Worm (Caenorhabditis elegans) whole organism, young adult: ENCODE measurements around the gene C14C11.7.

Source experiments
- B0336.3 ChIP-seq: fragments of 200-800 bp; sonication (Bioruptor generic); IDR thresholded peaks from 2 replicates; pipeline ENCODE4 v1.3.6; 2022; ENCODE audit warnings: missing genetic modification characterization, missing compliant biosample characterization
- F23B12.7 ChIP-seq: sonication (generic microtip); optimal IDR thresholded peaks from 2 replicates; lab custom pipeline; 2017; ENCODE audit warnings: missing genetic modification characterization, mild to moderate bottlenecking, missing compliant biosample characterization, antibody characterized with exemption, moderate library complexity; ENCODE audit not compliant: insufficient read depth
- F33H1.4 ChIP-seq: fragments of 200-800 bp; sonication (Bioruptor generic); IDR thresholded peaks from 2 replicates; pipeline ENCODE4 v1.3.6; 2022; ENCODE audit warnings: missing genetic modification reagents, missing genetic modification characterization, missing compliant biosample characterization
- F49E8.2 ChIP-seq: sonication (generic microtip); optimal IDR thresholded peaks from 3 replicates; lab custom pipeline; 2017; ENCODE audit warnings: missing genetic modification characterization, mild to moderate bottlenecking, missing compliant biosample characterization, antibody characterized with exemption, moderate library complexity; ENCODE audit not compliant: insufficient read depth
- F52B5.7 ChIP-seq: sonication (generic microtip); optimal IDR thresholded peaks from 2 replicates; lab custom pipeline; 2016; ENCODE audit warnings: mild to moderate bottlenecking, missing genetic modification characterization, missing compliant biosample characterization
- F57A8.1 ChIP-seq: fragments of 200-800 bp; sonication (Bioruptor generic); optimal IDR thresholded peaks from 2 replicates; lab custom pipeline; 2018; ENCODE audit warnings: mild to moderate bottlenecking, missing genetic modification characterization, moderate library complexity, missing compliant biosample characterization
- K12H6.12 ChIP-seq: fragments of 200-800 bp; sonication (Bioruptor generic); optimal IDR thresholded peaks from 2 replicates; lab custom pipeline; 2018; ENCODE audit warnings: mild to moderate bottlenecking, missing genetic modification characterization, missing compliant biosample characterization
- T07F8.4 ChIP-seq: sonication (generic microtip); optimal IDR thresholded peaks from 2 replicates; lab custom pipeline; 2016; ENCODE audit warnings: mild to moderate bottlenecking, missing genetic modification characterization, moderate library complexity, missing compliant biosample characterization
- Y53F4B.3 ChIP-seq: fragments of 200-800 bp; sonication (Bioruptor generic); IDR thresholded peaks from 2 replicates; pipeline ENCODE4 v1.3.6; 2022; ENCODE audit warnings: missing genetic modification reagents, missing genetic modification characterization, missing compliant biosample characterization
- Y53G8AR.9 ChIP-seq: fragments of 200-800 bp; sonication (Bioruptor generic); conservative IDR thresholded peaks from 2 replicates; pipeline ENCODE4 v1.3.6; 2022; ENCODE audit warnings: missing genetic modification reagents, missing genetic modification characterization, missing compliant biosample characterization
- Y95B8A.8 ChIP-seq: fragments of 200-800 bp; sonication (Bioruptor generic); IDR thresholded peaks from 2 replicates; pipeline ENCODE4 v1.3.6; 2022; ENCODE audit warnings: missing genetic modification reagents, missing genetic modification characterization, missing compliant biosample characterization
- ama-1 ChIP-seq, 3 experiments: fragments of 150-350 bp in 1 of 3; sonication (generic microtip) in 2 of 3; optimal IDR thresholded peaks; 2 replicates each; lab custom pipeline; 2014 to 2018; ENCODE audit warnings: missing biosample characterization in 2 of 3, missing genetic modification characterization in 2 of 3, missing genetic modification reagents in 2 of 3
- athp-1 ChIP-seq: sonication (generic microtip); optimal IDR thresholded peaks from 2 replicates; lab custom pipeline; 2017; ENCODE audit warnings: mild to moderate bottlenecking, missing genetic modification characterization, missing compliant biosample characterization
- attf-5 ChIP-seq: fragments of 200-800 bp; sonication (Bioruptor generic); optimal IDR thresholded peaks from 2 replicates; lab custom pipeline; 2018; ENCODE audit warnings: mild to moderate bottlenecking, missing genetic modification characterization, missing compliant biosample characterization
- cebp-2 ChIP-seq: fragments of 200-800 bp; sonication (Bioruptor generic); IDR thresholded peaks from 2 replicates; pipeline ENCODE4 v1.3.6; 2022; ENCODE audit warnings: missing genetic modification characterization, missing compliant biosample characterization
- ceh-100 ChIP-seq: fragments of 200-800 bp; sonication (Bioruptor generic); IDR thresholded peaks from 2 replicates; pipeline ENCODE4 v1.3.6; 2022; ENCODE audit warnings: missing genetic modification reagents, missing genetic modification characterization, missing compliant biosample characterization
- ceh-91 ChIP-seq: fragments of 200-800 bp; sonication (Bioruptor generic); IDR thresholded peaks from 2 replicates; pipeline ENCODE4 v1.3.6; 2022; ENCODE audit warnings: missing genetic modification reagents, missing genetic modification characterization, missing compliant biosample characterization
- die-1 ChIP-seq: sonication (generic microtip); optimal IDR thresholded peaks from 2 replicates; lab custom pipeline; 2016; ENCODE audit warnings: missing genotype, mild to moderate bottlenecking, missing genetic modification characterization, missing compliant biosample characterization
- dox-1 ChIP-seq: fragments of 200-800 bp; sonication (Bioruptor generic); IDR thresholded peaks from 2 replicates; pipeline ENCODE4 v1.3.6; 2022; ENCODE audit warnings: missing genetic modification reagents, missing genetic modification characterization, missing compliant biosample characterization
- dpff-1 ChIP-seq: sonication (generic microtip); optimal IDR thresholded peaks from 2 replicates; lab custom pipeline; 2017; ENCODE audit warnings: mild to moderate bottlenecking, missing genetic modification characterization, missing compliant biosample characterization
- egl-18 ChIP-seq: fragments of 200-800 bp; sonication (Bioruptor generic); IDR thresholded peaks from 2 replicates; pipeline ENCODE4 v1.3.6; 2022; ENCODE audit warnings: missing genetic modification reagents, missing genetic modification characterization, missing compliant biosample characterization
- egrh-3 ChIP-seq: fragments of 200-800 bp; sonication (Bioruptor generic); IDR thresholded peaks from 2 replicates; pipeline ENCODE4 v1.3.6; 2022; ENCODE audit warnings: missing genetic modification reagents, missing genetic modification characterization, missing compliant biosample characterization
- gei-17 ChIP-seq: fragments of 200-800 bp; sonication (Bioruptor generic); optimal IDR thresholded peaks from 2 replicates; lab custom pipeline; 2018; ENCODE audit warnings: mild to moderate bottlenecking, missing genetic modification characterization, missing compliant biosample characterization
- hlh-26 ChIP-seq: fragments of 200-800 bp; sonication (Bioruptor generic); conservative IDR thresholded peaks from 2 replicates; pipeline ENCODE4 v1.3.6; 2022; ENCODE audit warnings: missing genetic modification reagents, missing genetic modification characterization, missing compliant biosample characterization
- hmg-1.2 ChIP-seq: fragments of 200-800 bp; sonication (Bioruptor generic); IDR thresholded peaks from 2 replicates; pipeline ENCODE4 v1.3.6; 2022; ENCODE audit warnings: missing genetic modification reagents, missing genetic modification characterization, missing compliant biosample characterization
- hmg-20 ChIP-seq: fragments of 200-800 bp; sonication (Bioruptor generic); IDR thresholded peaks from 2 replicates; pipeline ENCODE4 v1.3.6; 2022; ENCODE audit warnings: missing genetic modification reagents, missing genetic modification characterization, missing compliant biosample characterization
- hrde-1 ChIP-seq: sonication (generic microtip); optimal IDR thresholded peaks from 2 replicates; lab custom pipeline; 2016; ENCODE audit warnings: missing genetic modification characterization, mild to moderate bottlenecking, missing compliant biosample characterization, moderate library complexity, missing genotype, missing genetic modification reagents, borderline replicate concordance
- hsf-1 ChIP-seq: fragments of 200-800 bp; sonication (Bioruptor generic); IDR thresholded peaks from 2 replicates; pipeline ENCODE4 v1.3.6; 2022; ENCODE audit warnings: missing genetic modification reagents, missing genetic modification characterization, missing compliant biosample characterization
- lsl-1 ChIP-seq: fragments of 200-800 bp; sonication (Bioruptor generic); optimal IDR thresholded peaks from 2 replicates; lab custom pipeline; 2018; ENCODE audit warnings: mild to moderate bottlenecking, missing genetic modification characterization, moderate library complexity, missing compliant biosample characterization
- lsy-27 ChIP-seq: sonication (generic microtip); optimal IDR thresholded peaks from 2 replicates; lab custom pipeline; 2017; ENCODE audit warnings: missing genetic modification characterization, mild to moderate bottlenecking, missing compliant biosample characterization, antibody characterized with exemption, missing genotype, borderline replicate concordance; ENCODE audit not compliant: insufficient read depth
- madf-10 ChIP-seq: sonication (generic microtip); optimal IDR thresholded peaks from 2 replicates; lab custom pipeline; 2016; ENCODE audit warnings: mild to moderate bottlenecking, missing genetic modification characterization, missing compliant biosample characterization
- mcd-1 ChIP-seq: fragments of 200-800 bp; sonication (Bioruptor generic); IDR thresholded peaks from 2 replicates; pipeline ENCODE4 v1.3.6; 2022; ENCODE audit warnings: missing genetic modification reagents, missing genetic modification characterization, missing compliant biosample characterization
- mes-4 ChIP-seq: sonication (generic microtip); optimal IDR thresholded peaks from 2 replicates; lab custom pipeline; 2016; ENCODE audit warnings: missing genotype, missing genetic modification characterization, missing compliant biosample characterization
- nfyb-1 ChIP-seq: fragments of 200-800 bp; sonication (Bioruptor generic); IDR thresholded peaks from 2 replicates; pipeline ENCODE4 v1.3.6; 2022; ENCODE audit warnings: missing genetic modification reagents, missing genetic modification characterization, missing compliant biosample characterization
- nhr-179 ChIP-seq: sonication (generic microtip); optimal IDR thresholded peaks from 2 replicates; lab custom pipeline; 2016; ENCODE audit warnings: mild to moderate bottlenecking, missing genetic modification characterization, missing compliant biosample characterization
- pbrm-1 ChIP-seq: fragments of 200-800 bp; sonication (Bioruptor generic); IDR thresholded peaks from 2 replicates; pipeline ENCODE4 v1.3.6; 2022; ENCODE audit warnings: missing genetic modification reagents, missing genetic modification characterization, missing compliant biosample characterization
- pha-4 ChIP-seq: fragments of 150-350 bp; sonication (generic microtip); optimal IDR thresholded peaks from 2 replicates; lab custom pipeline; 2014; ENCODE audit warnings: missing biosample characterization, missing genetic modification reagents, missing genetic modification characterization
- snpc-1.1 ChIP-seq: sonication (generic microtip); optimal IDR thresholded peaks from 2 replicates; lab custom pipeline; 2017; ENCODE audit warnings: missing genetic modification characterization, mild to moderate bottlenecking, missing compliant biosample characterization, antibody characterized with exemption, moderate library complexity, missing genotype, missing genetic modification reagents; ENCODE audit not compliant: insufficient read depth
- snpc-1.3 ChIP-seq: sonication (generic microtip); optimal IDR thresholded peaks from 2 replicates; lab custom pipeline; 2017; ENCODE audit warnings: missing genetic modification characterization, mild to moderate bottlenecking, missing compliant biosample characterization, antibody characterized with exemption, moderate library complexity, missing genotype, missing genetic modification reagents; ENCODE audit not compliant: insufficient read depth
- snpc-4 ChIP-seq, 5 experiments: fragments of 150-350 bp in 1 of 5; sonication (generic microtip) in 4 of 5; optimal IDR thresholded peaks; 2 replicates each; lab custom pipeline; 2014 to 2018; ENCODE audit warnings: missing genetic modification characterization in 5 of 5, missing biosample characterization in 3 of 5, antibody characterized with exemption in 2 of 5, mild to moderate bottlenecking in 2 of 5, missing compliant biosample characterization in 2 of 5, missing genotype in 2 of 5, moderate library complexity in 2 of 5, missing genetic modification reagents in 1 of 5
- tbx-9 ChIP-seq: sonication (generic microtip); optimal IDR thresholded peaks from 2 replicates; lab custom pipeline; 2016; ENCODE audit warnings: borderline replicate concordance, missing genetic modification characterization, inconsistent platforms, missing compliant biosample characterization
- unc-62 ChIP-seq: fragments of 150-350 bp; optimal IDR thresholded peaks from 2 replicates; lab custom pipeline; 2014; ENCODE audit warnings: missing biosample characterization, missing genetic modification reagents, missing genetic modification characterization
- ztf-18 ChIP-seq: sonication (generic microtip); optimal IDR thresholded peaks from 2 replicates; lab custom pipeline; 2016; ENCODE audit warnings: missing genotype, mild to moderate bottlenecking, missing genetic modification characterization, missing compliant biosample characterization
- ztf-25 ChIP-seq: fragments of 200-800 bp; sonication (Bioruptor generic); IDR thresholded peaks from 2 replicates; pipeline ENCODE4 v1.3.6; 2022; ENCODE audit warnings: missing genetic modification reagents, missing genetic modification characterization, missing compliant biosample characterization
- ztf-26 ChIP-seq: sonication (generic microtip); optimal IDR thresholded peaks from 2 replicates; lab custom pipeline; 2017; ENCODE audit warnings: missing genetic modification characterization, missing compliant biosample characterization
- ztf-6 ChIP-seq: fragments of 200-800 bp; sonication (Bioruptor generic); IDR thresholded peaks from 2 replicates; pipeline ENCODE4 v1.3.6; 2022; ENCODE audit warnings: missing genetic modification reagents, missing genetic modification characterization, missing compliant biosample characterization

The C14C11.7 gene

DNA sequence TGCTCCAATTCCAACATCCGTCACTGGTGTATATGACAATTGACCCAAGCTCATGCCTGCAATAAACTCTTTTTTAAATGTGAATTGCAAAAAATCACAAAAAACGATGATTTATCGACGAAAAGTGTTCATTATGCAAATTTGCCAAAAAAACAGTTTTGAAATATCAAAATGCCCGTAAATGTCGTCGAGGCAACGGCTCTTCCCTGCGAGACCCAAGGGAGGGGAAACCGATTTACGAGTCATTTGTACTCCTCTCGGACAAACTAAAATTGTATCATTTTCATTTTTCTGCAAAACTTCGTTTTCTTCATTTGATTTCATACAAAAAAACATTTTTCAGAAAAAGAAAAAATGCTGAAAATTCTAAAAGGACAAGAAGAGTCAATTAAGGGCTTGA is 18.6 kb upstream of the C14C11.7 start, which contains the start of the genes hmgs-1 and F25B4.4 (continued):
- peak; percentile 88 for TF ChIP-seq K12H6.12 (tag; lab: Kevin White, UChicago)
- peak; percentile 55 for TF ChIP-seq hmg-1.2 (GFP tag; lab: Robert Waterston, UW)
- peak; percentile 48 for TF ChIP-seq snpc-4 (GFP tag; optimal IDR thresholded peaks at IDR 0.05; lab: Kevin White, UChicago)
- TF ChIP-seq snpc-4 (tag; optimal IDR thresholded peaks at IDR 0.05; lab: Kevin White, UChicago): peak; percentile 15 to 69 (median 47)
- TF ChIP-seq tbx-9 (tag; lab: Kevin White, UChicago): no peak
- TF ChIP-seq ztf-26 (tag; lab: Kevin White, UChicago): no peak
- TF ChIP-seq nfyb-1 (GFP tag; lab: Robert Waterston, UW): peak; percentile 84
- TF ChIP-seq Y53F4B.3 (GFP tag; lab: Robert Waterston, UW): no peak
- TF ChIP-seq athp-1 (tag; lab: Kevin White, UChicago): no peak
- TF ChIP-seq ztf-6 (GFP tag; lab: Robert Waterston, UW): no peak
- TF ChIP-seq F52B5.7 (tag; lab: Kevin White, UChicago): no peak
- peak; percentile 83 for TF ChIP-seq pbrm-1
- peak; percentile 57 for TF ChIP-seq F49E8.2 (tag; lab: Kevin White, UChicago)
- TF ChIP-seq egl-18 (GFP tag; lab: Robert Waterston, UW): no peak
- no peak for TF ChIP-seq T07F8.4
- TF ChIP-seq hsf-1 (GFP tag; lab: Robert Waterston, UW): peak; percentile 27; the same call in 1 of the 2 replicates
- TF ChIP-seq ceh-100: 0 out of 2 replicates have a peak, but pooled peaks have one; percentile 21
- peak; percentile 8 for TF ChIP-seq madf-10
- peak; percentile 68 for TF ChIP-seq pha-4 (tag; lab: Kevin White, UChicago)
- TF ChIP-seq snpc-1.3 (tag; lab: Kevin White, UChicago): peak; percentile 72
- TF ChIP-seq hrde-1 (tag; lab: Kevin White, UChicago): no peak
- peak; percentile 83 for TF ChIP-seq F23B12.7 (tag; lab: Kevin White, UChicago)
- peak; percentile 56; the same call in 1 of the 2 replicates for TF ChIP-seq Y53G8AR.9
- no peak for TF ChIP-seq ama-1 (optimal IDR thresholded peaks at IDR 0.05; lab: Kevin White, UChicago)
- peak in 1 of 2 experiments; percentile 63 for TF ChIP-seq ama-1 (GFP tag; optimal IDR thresholded peaks at IDR 0.05; lab: Kevin White, UChicago)
- TF ChIP-seq lsy-27 (tag; lab: Kevin White, UChicago): no peak
- TF ChIP-seq gei-17 (GFP tag; lab: Kevin White, UChicago): peak; percentile 23
- TF ChIP-seq attf-5 (GFP tag; lab: Kevin White, UChicago): peak; percentile 93
- TF ChIP-seq F57A8.1: no peak
- peak; percentile 47; the same call in 1 of the 2 replicates for TF ChIP-seq hmg-20 (GFP tag; lab: Robert Waterston, UW)
- no peak for TF ChIP-seq mes-4 (tag; lab: Kevin White, UChicago)
- no peak for TF ChIP-seq hlh-26
- peak; percentile 85 for TF ChIP-seq dox-1 (GFP tag; lab: Robert Waterston, UW)
- peak; percentile 75 for TF ChIP-seq ceh-91 (GFP tag; lab: Robert Waterston, UW)
- no peak for TF ChIP-seq cebp-2 (GFP tag; lab: Robert Waterston, UW)
- TF ChIP-seq die-1 (tag; lab: Kevin White, UChicago): no peak
- peak; percentile 98 for TF ChIP-seq F33H1.4 (GFP tag; lab: Robert Waterston, UW)
- no peak for TF ChIP-seq nhr-179 (tag; lab: Kevin White, UChicago)
- no peak for TF ChIP-seq unc-62 (GFP tag; lab: Kevin White, UChicago)
- TF ChIP-seq mcd-1 (GFP tag; lab: Robert Waterston, UW): peak; percentile 86
- TF ChIP-seq dpff-1: no peak
- no peak for TF ChIP-seq ztf-25
- peak; percentile 28; the same call in 1 of the 2 replicates for TF ChIP-seq B0336.3
- TF ChIP-seq egrh-3 (GFP tag; lab: Robert Waterston, UW): peak; percentile 42
- no peak for TF ChIP-seq snpc-1.1 (tag; lab: Kevin White, UChicago)
- TF ChIP-seq lsl-1 (GFP tag; lab: Kevin White, UChicago): peak; percentile 65
- TF ChIP-seq ztf-18 (tag; lab: Kevin White, UChicago): peak; percentile 38
- TF ChIP-seq Y95B8A.8: peak; percentile 43; the same call in 1 of the 2 replicates
